Worm (Caenorhabditis elegans) whole organism, early embryonic: ENCODE measurements around the gene mpst-2.

ENCODE experiments used
- F13C5.2 ChIP-seq: sonication (generic microtip); optimal IDR thresholded peaks from 2 replicates; lab custom pipeline; 2017; ENCODE audit warnings: mild to moderate bottlenecking, missing genetic modification characterization, inconsistent platforms, missing compliant biosample characterization
- aly-1 ChIP-seq: sonication (generic microtip); optimal IDR thresholded peaks from 2 replicates; lab custom pipeline; 2016; ENCODE audit warnings: missing genetic modification characterization, missing compliant biosample characterization
- ama-1 ChIP-seq: fragments of 150-350 bp; optimal IDR thresholded peaks from 2 replicates; lab custom pipeline; 2014
- ceh-13 ChIP-seq: fragments of 200-800 bp; sonication (Bioruptor generic); optimal IDR thresholded peaks from 2 replicates; lab custom pipeline; 2018; ENCODE audit warnings: mild to moderate bottlenecking, missing genetic modification characterization, missing compliant biosample characterization
- ceh-36 ChIP-seq: sonication (generic microtip); optimal IDR thresholded peaks from 2 replicates; lab custom pipeline; 2016; ENCODE audit warnings: missing genetic modification characterization, inconsistent platforms, missing compliant biosample characterization
- ets-7 ChIP-seq: sonication (generic microtip); optimal IDR thresholded peaks from 2 replicates; lab custom pipeline; 2016; ENCODE audit warnings: missing genotype, missing genetic modification characterization, missing compliant biosample characterization
- flt-1 ChIP-seq: fragments of 200-800 bp; sonication (Bioruptor generic); IDR thresholded peaks from 2 replicates; pipeline ENCODE4 v1.3.6; 2022; ENCODE audit warnings: missing genetic modification characterization, missing compliant biosample characterization
- hmbx-1 ChIP-seq: sonication (generic microtip); optimal IDR thresholded peaks from 2 replicates; lab custom pipeline; 2016; ENCODE audit warnings: mild to moderate bottlenecking, missing genetic modification characterization, missing compliant biosample characterization
- hnd-1 ChIP-seq: sonication (generic microtip); optimal IDR thresholded peaks from 2 replicates; lab custom pipeline; 2016; ENCODE audit warnings: missing genetic modification characterization, missing compliant biosample characterization
- pes-1 ChIP-seq: fragments of 200-800 bp; sonication (Bioruptor generic); IDR thresholded peaks from 2 replicates; pipeline ENCODE4 v1.3.6; 2022; ENCODE audit warnings: missing genetic modification reagents, missing genetic modification characterization, missing compliant biosample characterization
- scrt-1 ChIP-seq: fragments of 200-800 bp; sonication (Bioruptor generic); IDR thresholded peaks from 2 replicates; pipeline ENCODE4 v1.3.6; 2022; ENCODE audit warnings: missing genetic modification characterization, missing compliant biosample characterization
- sea-1 ChIP-seq: fragments of 200-800 bp; sonication (Bioruptor generic); conservative IDR thresholded peaks from 2 replicates; pipeline ENCODE4 v1.3.6; 2022; ENCODE audit warnings: missing genetic modification characterization, missing compliant biosample characterization
- tbx-11 ChIP-seq: fragments of 200-800 bp; sonication (Bioruptor generic); IDR thresholded peaks from 2 replicates; pipeline ENCODE4 v1.3.6; 2022; ENCODE audit warnings: missing genetic modification characterization, missing compliant biosample characterization
- tbx-37 ChIP-seq: fragments of 200-800 bp; sonication (Bioruptor generic); conservative IDR thresholded peaks from 2 replicates; pipeline ENCODE4 v1.3.6; 2022; ENCODE audit warnings: missing genetic modification reagents, missing genetic modification characterization, missing compliant biosample characterization

ce11 chrV:14924104-14924503, 30.8 kb upstream of the mpst-2 start, which contains the start of gene srg-54:
- TF ChIP-seq flt-1 (GFP tag; lab: Robert Waterston, UW) (no peak), tbx-37 (GFP tag; lab: Robert Waterston, UW) (no peak), ceh-13 (GFP tag; lab: Kevin White, UChicago) (no peak), sea-1 (GFP tag; lab: Robert Waterston, UW) (no peak), hmbx-1 (tag; lab: Kevin White, UChicago) (no peak), ama-1 (lab: Kevin White, UChicago) (no peak), ceh-36 (tag; lab: Kevin White, UChicago) (no peak), hnd-1 (tag; lab: Kevin White, UChicago) (no peak), tbx-11 (GFP tag; lab: Robert Waterston, UW) (no peak), ets-7 (tag; lab: Kevin White, UChicago) (no peak), scrt-1 (GFP tag; lab: Robert Waterston, UW) (no peak), aly-1 (tag; lab: Kevin White, UChicago) (no peak), F13C5.2 (no peak), pes-1 (GFP tag; lab: Robert Waterston, UW) (no peak)
